Fruit fly (Drosophila melanogaster): ENCODE measurements around the gene CG46426.

Gene CG46426

dm6 chr2L:11829277-11829676 lies 13.4 kb upstream of the CG46426 start, which contains the start of gene esc:
TSS of gene esc (minus strand) at chr2L:11829405.
- TF ChIP-seq fru (GFP tag; optimal IDR thresholded peaks at IDR 0.05) (peak; percentile 3), h (GFP tag; optimal IDR thresholded peaks at IDR 0.05) (peak; percentile 32), jim (GFP tag; optimal IDR thresholded peaks at IDR 0.05) (no peak), ey (GFP tag; optimal IDR thresholded peaks at IDR 0.05) (peak; percentile 15), Abd-B (GFP tag; optimal IDR thresholded peaks at IDR 0.05) (no peak), foxo (GFP tag; optimal IDR thresholded peaks at IDR 0.05) (peak in 1 of 2 experiments; percentile 58), Hr83 (GFP tag; optimal IDR thresholded peaks at IDR 0.05; ENCODE audit: poor library complexity, severe bottlenecking) (peak; percentile 68)

- TF ChIP-seq sage (GFP tag; optimal IDR thresholded peaks at IDR 0.05) (no peak), jim (GFP tag; optimal IDR thresholded peaks at IDR 0.05) (no peak), N (GFP tag; optimal IDR thresholded peaks at IDR 0.05) (no peak), woc (GFP tag; optimal IDR thresholded peaks at IDR 0.05) (no peak), brk (GFP tag; optimal IDR thresholded peaks at IDR 0.05) (no peak), CG9705 (GFP tag; optimal IDR thresholded peaks at IDR 0.05) (no peak), lola (GFP tag; optimal IDR thresholded peaks at IDR 0.05) (no peak), br (GFP tag; optimal IDR thresholded peaks at IDR 0.05) (no peak), OdsH (GFP tag; optimal IDR thresholded peaks at IDR 0.05) (no peak), sv (GFP tag; optimal IDR thresholded peaks at IDR 0.05) (no peak), HLH106 (tag; optimal IDR thresholded peaks at IDR 0.05) (no peak), dsf (GFP tag; optimal IDR thresholded peaks at IDR 0.05; ENCODE audit: borderline replicate concordance) (no peak), Rel (GFP tag; optimal IDR thresholded peaks at IDR 0.05) (no peak), Rel (tag; optimal IDR thresholded peaks at IDR 0.05) (no peak), CG32264 (GFP tag; optimal IDR thresholded peaks at IDR 0.05) (no peak), rgr (GFP tag; optimal IDR thresholded peaks at IDR 0.05) (no peak), dmrt93B (GFP tag; optimal IDR thresholded peaks at IDR 0.05) (no peak), psq (GFP tag; optimal IDR thresholded peaks at IDR 0.05) (no peak), h (GFP tag; optimal IDR thresholded peaks at IDR 0.05) (no peak)
Measured at dm6 chr2L:11833786-11834185, 8.8 kb upstream of the CG46426 start, which contains the start of gene CG45011. TSS of gene CG45011 (plus strand) at chr2L:11834086.

DNA sequence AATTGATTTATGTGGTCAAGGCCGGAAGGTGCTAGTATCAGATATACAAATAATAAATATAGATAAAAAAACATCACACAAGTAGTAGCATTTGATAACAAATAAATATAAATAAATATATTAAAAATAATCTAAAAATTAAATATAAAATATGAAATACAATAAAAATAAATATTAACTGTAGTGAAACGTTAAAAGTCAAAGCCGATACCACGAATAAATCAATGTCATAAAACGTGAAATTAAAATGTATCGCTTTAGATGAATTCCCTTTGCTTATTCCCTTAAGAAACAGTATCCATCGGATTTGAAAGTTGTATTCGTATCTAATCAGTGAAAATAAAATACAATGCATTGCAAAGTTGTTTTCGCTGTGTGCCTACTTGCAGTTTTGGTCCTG lies 8.3 kb upstream of the CG46426 start, which contains the start of gene CG45012:
Gene CG45012, plus strand, starts transcription at position 301 of the 400 bp plus-strand sequence.
- TF ChIP-seq dsf (GFP tag; optimal IDR thresholded peaks at IDR 0.05; ENCODE audit: borderline replicate concordance) (no peak), usp (GFP tag; optimal IDR thresholded peaks at IDR 0.05) (no peak), fru (GFP tag; optimal IDR thresholded peaks at IDR 0.05) (no peak), Rel (GFP tag; optimal IDR thresholded peaks at IDR 0.05) (no peak), Rel (tag; optimal IDR thresholded peaks at IDR 0.05) (no peak), Dfd (GFP tag; optimal IDR thresholded peaks at IDR 0.05) (no peak), Dif (GFP tag; optimal IDR thresholded peaks at IDR 0.05; ENCODE audit: partially characterized antibody) (no peak), br (GFP tag; optimal IDR thresholded peaks at IDR 0.05) (no peak), Myc (optimal IDR thresholded peaks at IDR 0.05) (no peak), psq (GFP tag; optimal IDR thresholded peaks at IDR 0.05) (no peak), h (GFP tag; optimal IDR thresholded peaks at IDR 0.05) (no peak), N (GFP tag; optimal IDR thresholded peaks at IDR 0.05) (no peak), Sp1 (GFP tag; optimal IDR thresholded peaks at IDR 0.05) (no peak)

DNA sequence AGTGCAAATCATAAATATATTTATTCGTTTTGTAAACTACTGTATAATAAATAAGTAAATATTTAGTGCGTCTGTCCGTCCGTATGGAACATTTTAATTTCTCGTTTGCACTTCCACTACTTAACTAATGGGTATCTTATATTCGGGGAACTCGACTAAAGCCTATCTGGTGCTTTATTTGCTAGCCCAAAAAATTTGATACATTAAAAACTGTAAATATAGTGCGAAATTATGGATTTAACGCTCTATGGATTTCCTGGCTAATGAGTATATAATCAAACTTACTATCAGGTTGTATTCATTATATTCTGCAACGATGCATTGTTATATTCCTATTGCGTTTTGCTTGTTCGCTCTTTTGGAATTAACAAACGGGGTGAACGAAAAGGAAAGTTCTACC lies 5.7 kb upstream of the CG46426 start, which contains the start of gene Sfp33A4:
Gene Sfp33A4, plus strand, starts transcription at position 301 of the 400 bp plus-strand sequence.
- TF ChIP-seq Hnf4 (GFP tag; optimal IDR thresholded peaks at IDR 0.05) (no peak), Abd-B (GFP tag; optimal IDR thresholded peaks at IDR 0.05) (no peak), Myc (optimal IDR thresholded peaks at IDR 0.05) (no peak), woc (GFP tag; optimal IDR thresholded peaks at IDR 0.05) (no peak), Mio (GFP tag; optimal IDR thresholded peaks at IDR 0.05) (no peak), fru (GFP tag; optimal IDR thresholded peaks at IDR 0.05) (no peak), pan (optimal IDR thresholded peaks at IDR 0.05) (no peak), OdsH (GFP tag; optimal IDR thresholded peaks at IDR 0.05) (no peak), Hr83 (GFP tag; optimal IDR thresholded peaks at IDR 0.05; ENCODE audit: poor library complexity, severe bottlenecking) (no peak), dl (GFP tag; optimal IDR thresholded peaks at IDR 0.05; ENCODE audit: insufficient read depth in 1 of 2, partially characterized antibody in 2 of 2) (no peak), CG32264 (GFP tag; optimal IDR thresholded peaks at IDR 0.05) (no peak), usp (GFP tag; optimal IDR thresholded peaks at IDR 0.05) (no peak), Dif (GFP tag; optimal IDR thresholded peaks at IDR 0.05; ENCODE audit: partially characterized antibody) (no peak), sv (GFP tag; optimal IDR thresholded peaks at IDR 0.05) (no peak), Hr78 (GFP tag; optimal IDR thresholded peaks at IDR 0.05) (no peak), dsf (GFP tag; optimal IDR thresholded peaks at IDR 0.05; ENCODE audit: borderline replicate concordance) (no peak), jim (GFP tag; optimal IDR thresholded peaks at IDR 0.05) (no peak), sage (GFP tag; optimal IDR thresholded peaks at IDR 0.05) (no peak), br (GFP tag; optimal IDR thresholded peaks at IDR 0.05) (no peak), Jra (GFP tag; optimal IDR thresholded peaks at IDR 0.05) (no peak)

Measured in whole organism, wandering third instar larva.